Fruit fly (Drosophila melanogaster): ENCODE data around the gene Ddc.

- no peak for TF ChIP-seq dsf (GFP tag; optimal IDR thresholded peaks at IDR 0.05; ENCODE audit: borderline replicate concordance)
- TF ChIP-seq dl (GFP tag; optimal IDR thresholded peaks at IDR 0.05; ENCODE audit: insufficient read depth in 1 of 2, partially characterized antibody in 2 of 2) = no peak
- TF ChIP-seq Dif (GFP tag; optimal IDR thresholded peaks at IDR 0.05; ENCODE audit: partially characterized antibody) = no peak
- no peak for TF ChIP-seq jim (GFP tag; optimal IDR thresholded peaks at IDR 0.05)
- peak; percentile 41 for TF ChIP-seq fru (GFP tag; optimal IDR thresholded peaks at IDR 0.05)
- TF ChIP-seq Hr78 (GFP tag; optimal IDR thresholded peaks at IDR 0.05) = no peak
- no peak for TF ChIP-seq dmrt93B (GFP tag; optimal IDR thresholded peaks at IDR 0.05)
- no peak for TF ChIP-seq usp (GFP tag; optimal IDR thresholded peaks at IDR 0.05)
These were observed 878 bp upstream of the Ddc start for dm6 chr2L:19120984-19121383.

Data from whole organism, wandering third instar larva.